Worm (Caenorhabditis elegans) whole organism, mixed stage, embryonic: ENCODE results near the gene K06H7.8.

Experiments
- lin-13 ChIP-seq: fragments of 150-350 bp; optimal IDR thresholded peaks from 2 replicates; lab custom pipeline; 2014; ENCODE audit warnings: missing biosample characterization, missing genetic modification characterization
- ztf-11 ChIP-seq: fragments of 150-350 bp; optimal IDR thresholded peaks from 2 replicates; lab custom pipeline; 2014; ENCODE audit warnings: missing biosample characterization, missing genetic modification characterization

- TF ChIP-seq lin-13 (tag; lab: Kevin White, UChicago) (no peak), ztf-11 (tag; lab: Kevin White, UChicago) (no peak)
Measured at ce11 chrIII:8142217-8142616, 44.2 kb upstream of the K06H7.8 start.
